Comparison of ENCODE assay signal across 3 fruit fly cellular contexts in the genomic region with DNA sequence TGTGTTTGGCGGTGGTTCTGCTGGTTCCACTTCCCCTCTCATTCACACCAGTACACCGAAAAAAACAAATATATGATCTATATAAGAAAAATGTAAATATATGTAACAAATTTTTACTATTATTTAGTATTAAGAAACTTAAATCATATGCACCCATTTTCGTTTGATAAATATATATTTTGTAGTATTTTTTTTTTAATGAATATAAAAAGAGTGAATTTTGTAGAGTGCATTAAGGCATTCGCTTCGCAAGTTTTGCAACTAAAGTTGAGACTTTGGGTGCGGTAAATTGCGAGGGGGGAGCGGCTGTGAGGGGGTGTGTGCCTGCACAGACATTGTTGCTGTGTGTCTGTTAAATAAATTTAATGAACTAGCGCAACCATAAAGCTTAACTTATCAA.
TF ChIP-seq lines count a peak whose summit lies in the region.

No protein-coding gene starts in this region.

TF ChIP-seq in whole organism, embryonic, 481 proteins besides CTCF, POLR2A, EP300 and RAD21 (continued from another document and continues in another):
- no peak for TF ChIP-seq Lhr (GFP tag; optimal IDR thresholded peaks at IDR 0.05; lab: Kevin White, UChicago)
- peak; percentile 41; the same call in 1 of the 2 replicates for TF ChIP-seq Nf-YA (GFP tag; IDR thresholded peaks at IDR 0.05; lab: Robert Waterston, UW)
- TF ChIP-seq sisA (GFP tag; IDR thresholded peaks at IDR 0.05; lab: Robert Waterston, UW) = no peak
- TF ChIP-seq chinmo (GFP tag; IDR thresholded peaks at IDR 0.05; lab: Robert Waterston, UW; ENCODE audit: partially characterized antibody) = no peak
- peak; percentile 65 for TF ChIP-seq CG11504 (tag; optimal IDR thresholded peaks at IDR 0.05; lab: Kevin White, UChicago)
- peak; percentile 20 for TF ChIP-seq CG1233 (GFP tag; optimal IDR thresholded peaks at IDR 0.05; lab: Kevin White, UChicago)
- no peak for TF ChIP-seq Poxn (GFP tag; IDR thresholded peaks at IDR 0.05; lab: Robert Waterston, UW)
- peak; percentile 48 for TF ChIP-seq gem (tag; optimal IDR thresholded peaks at IDR 0.05; lab: Kevin White, UChicago)
- no peak for TF ChIP-seq D (optimal IDR thresholded peaks at IDR 0.05; lab: Kevin White, UChicago)
- peak; percentile 48 for TF ChIP-seq D (GFP tag; optimal IDR thresholded peaks at IDR 0.05; lab: Kevin White, UChicago)
- TF ChIP-seq CG17359 (tag; optimal IDR thresholded peaks at IDR 0.05; lab: Kevin White, UChicago) = peak; percentile 37
- TF ChIP-seq bsh (GFP tag; optimal IDR thresholded peaks at IDR 0.05; lab: Kevin White, UChicago) = peak in 1 of 2 experiments; percentile 9
- TF ChIP-seq CG7372 (GFP tag; IDR thresholded peaks at IDR 0.05; lab: Robert Waterston, UW) = no peak
- peak; percentile 18 for TF ChIP-seq unpg (GFP tag; optimal IDR thresholded peaks at IDR 0.05; lab: Kevin White, UChicago)
- TF ChIP-seq CG4424 (GFP tag; optimal IDR thresholded peaks at IDR 0.05; lab: Kevin White, UChicago) = no peak
- peak; percentile 9 for TF ChIP-seq CG15514 (GFP tag; optimal IDR thresholded peaks at IDR 0.05; lab: Kevin White, UChicago)
- TF ChIP-seq gt (GFP tag; IDR thresholded peaks at IDR 0.05; lab: Robert Waterston, UW) = no peak
- TF ChIP-seq disco-r (GFP tag; optimal IDR thresholded peaks at IDR 0.05; lab: Kevin White, UChicago) = no peak
- peak; percentile 44 for TF ChIP-seq BtbVII (GFP tag; optimal IDR thresholded peaks at IDR 0.05; lab: Kevin White, UChicago)
- no peak for TF ChIP-seq sima (GFP tag; optimal IDR thresholded peaks at IDR 0.05; lab: Kevin White, UChicago)
- no peak for TF ChIP-seq Neu2 (GFP tag; optimal IDR thresholded peaks at IDR 0.05; lab: Kevin White, UChicago; ENCODE audit: borderline replicate concordance)
- no peak for TF ChIP-seq stc (GFP tag; IDR thresholded peaks at IDR 0.05; lab: Robert Waterston, UW)
- no peak for TF ChIP-seq sna (GFP tag; IDR thresholded peaks at IDR 0.05; lab: Robert Waterston, UW; ENCODE audit: partially characterized antibody)
- TF ChIP-seq Sry-β (GFP tag; optimal IDR thresholded peaks at IDR 0.05; lab: Kevin White, UChicago) = no peak
- TF ChIP-seq crol (GFP tag; IDR thresholded peaks at IDR 0.05; lab: Robert Waterston, UW) = 0 out of 2 replicates have a peak, but pooled peaks have one; percentile 7
- no peak for TF ChIP-seq CG33213 (GFP tag; optimal IDR thresholded peaks at IDR 0.05; lab: Kevin White, UChicago)
- no peak for TF ChIP-seq CG2889 (GFP tag; IDR thresholded peaks at IDR 0.05; lab: Robert Waterston, UW)
- TF ChIP-seq dmrt11E (tag; optimal IDR thresholded peaks at IDR 0.05; lab: Kevin White, UChicago) = peak; percentile 31
- no peak for TF ChIP-seq Elba2 (GFP tag; optimal IDR thresholded peaks at IDR 0.05; lab: Kevin White, UChicago)
- peak; percentile 87 for TF ChIP-seq nom (GFP tag; optimal IDR thresholded peaks at IDR 0.05; lab: Kevin White, UChicago)
- no peak for TF ChIP-seq sob (GFP tag; IDR thresholded peaks at IDR 0.05; lab: Robert Waterston, UW)
- peak; percentile 20 for TF ChIP-seq fd96Cb (tag; optimal IDR thresholded peaks at IDR 0.05; lab: Kevin White, UChicago)
- peak; percentile 59 for TF ChIP-seq Xrp1 (GFP tag; IDR thresholded peaks at IDR 0.05; lab: Robert Waterston, UW)
- TF ChIP-seq gfzf (GFP tag; optimal IDR thresholded peaks at IDR 0.05; lab: Kevin White, UChicago) = no peak
- peak; percentile 25 for TF ChIP-seq gsb-n (tag; optimal IDR thresholded peaks at IDR 0.05; lab: Kevin White, UChicago)
- no peak for TF ChIP-seq CG34224 (GFP tag; IDR thresholded peaks at IDR 0.05; lab: Robert Waterston, UW; ENCODE audit: partially characterized antibody)
- peak; percentile 32; the same call in 1 of the 2 replicates for TF ChIP-seq vvl (GFP tag; IDR thresholded peaks at IDR 0.05; lab: Robert Waterston, UW)
- no peak for TF ChIP-seq prd (optimal IDR thresholded peaks at IDR 0.05; lab: Kevin White, UChicago)
- peak; percentile 48; the same call in 1 of the 3 replicates for TF ChIP-seq prd (GFP tag; IDR thresholded peaks at IDR 0.05; lab: Robert Waterston, UW)
- no peak for TF ChIP-seq CG7786 (GFP tag; optimal IDR thresholded peaks at IDR 0.05; lab: Kevin White, UChicago)
- no peak for TF ChIP-seq Nf-YC (tag; optimal IDR thresholded peaks at IDR 0.05; lab: Kevin White, UChicago)
- TF ChIP-seq CG34376 (GFP tag; optimal IDR thresholded peaks at IDR 0.05; lab: Kevin White, UChicago) = no peak

TF ChIP-seq in whole organism, prepupa, 60 proteins besides CTCF, POLR2A, EP300 and RAD21 (continued from another document):
- TF ChIP-seq CG15336 (GFP tag; IDR thresholded peaks at IDR 0.05; lab: Robert Waterston, UW) = peak; percentile 92
- peak; percentile 67 for TF ChIP-seq CG3032 (tag; optimal IDR thresholded peaks at IDR 0.05; lab: Kevin White, UChicago)
- no peak for TF ChIP-seq dac (GFP tag; optimal IDR thresholded peaks at IDR 0.05; lab: Kevin White, UChicago)
- peak; percentile 85 for TF ChIP-seq CG3919 (GFP tag; optimal IDR thresholded peaks at IDR 0.05; lab: Kevin White, UChicago)
- TF ChIP-seq CG4318 (GFP tag; optimal IDR thresholded peaks at IDR 0.05; lab: Kevin White, UChicago) = no peak
- no peak for TF ChIP-seq Smox (GFP tag; optimal IDR thresholded peaks at IDR 0.05; lab: Kevin White, UChicago)
- TF ChIP-seq Eip78C (GFP tag; lab: Kevin White, UChicago) = peak; percentile 70
- TF ChIP-seq CG32006 (GFP tag; optimal IDR thresholded peaks at IDR 0.05; lab: Kevin White, UChicago) = peak; percentile 52
- peak; percentile 60 for TF ChIP-seq CG11294 (GFP tag; IDR thresholded peaks at IDR 0.05; lab: Robert Waterston, UW)
- TF ChIP-seq fd59A (GFP tag; optimal IDR thresholded peaks at IDR 0.05; lab: Kevin White, UChicago) = no peak
- TF ChIP-seq CG6163 (GFP tag; IDR thresholded peaks at IDR 0.05; lab: Robert Waterston, UW) = peak; percentile 83
- peak; percentile 31 for TF ChIP-seq cyc (GFP tag; optimal IDR thresholded peaks at IDR 0.05; lab: Kevin White, UChicago)
- peak; percentile 43 for TF ChIP-seq Eip75B (GFP tag; optimal IDR thresholded peaks at IDR 0.05; lab: Kevin White, UChicago)
- no peak for TF ChIP-seq Hr4 (GFP tag; optimal IDR thresholded peaks at IDR 0.05; lab: Kevin White, UChicago)
- TF ChIP-seq CG8119 (GFP tag; IDR thresholded peaks at IDR 0.05; lab: Robert Waterston, UW) = peak; percentile 92
- TF ChIP-seq ss (GFP tag; optimal IDR thresholded peaks at IDR 0.05; lab: Kevin White, UChicago) = peak; percentile 15 to 62
- TF ChIP-seq CG31627 (GFP tag; optimal IDR thresholded peaks at IDR 0.05; lab: Kevin White, UChicago) = no peak
- no peak for TF ChIP-seq Sox15 (GFP tag; optimal IDR thresholded peaks at IDR 0.05; lab: Kevin White, UChicago)
- no peak for TF ChIP-seq CG1621 (tag; optimal IDR thresholded peaks at IDR 0.05; lab: Kevin White, UChicago)
- TF ChIP-seq pdm3 (GFP tag; optimal IDR thresholded peaks at IDR 0.05; lab: Kevin White, UChicago) = no peak
- TF ChIP-seq Ets21C (GFP tag; optimal IDR thresholded peaks at IDR 0.05; lab: Kevin White, UChicago) = no peak
- TF ChIP-seq Sox14 (GFP tag; optimal IDR thresholded peaks at IDR 0.05; lab: Kevin White, UChicago) = no peak
- peak; percentile 81 for TF ChIP-seq Lpt (GFP tag; optimal IDR thresholded peaks at IDR 0.05; lab: Kevin White, UChicago)
- TF ChIP-seq CG6276 (GFP tag; optimal IDR thresholded peaks at IDR 0.05; lab: Kevin White, UChicago) = peak; percentile 1
- TF ChIP-seq Gug (GFP tag; IDR thresholded peaks at IDR 0.05; lab: Robert Waterston, UW) = peak; percentile 62
- peak; percentile 64 for TF ChIP-seq CG7368 (GFP tag; optimal IDR thresholded peaks at IDR 0.05; lab: Kevin White, UChicago)
- TF ChIP-seq Hr39 (GFP tag; optimal IDR thresholded peaks at IDR 0.05; lab: Kevin White, UChicago) = no peak
- TF ChIP-seq achi (GFP tag; optimal IDR thresholded peaks at IDR 0.05; lab: Kevin White, UChicago) = peak; percentile 55
- peak; percentile 82 for TF ChIP-seq CG16779 (tag; optimal IDR thresholded peaks at IDR 0.05; lab: Kevin White, UChicago)
- TF ChIP-seq Eip93F (GFP tag; optimal IDR thresholded peaks at IDR 0.05; lab: Kevin White, UChicago) = no peak
- no peak for TF ChIP-seq OdsH (GFP tag; optimal IDR thresholded peaks at IDR 0.05; lab: Kevin White, UChicago)
- TF ChIP-seq Hr38 (GFP tag; optimal IDR thresholded peaks at IDR 0.05; lab: Kevin White, UChicago) = no peak
- peak; percentile 3 for TF ChIP-seq CG8319 (GFP tag; optimal IDR thresholded peaks at IDR 0.05; lab: Kevin White, UChicago)
- peak; percentile 53 for TF ChIP-seq CG6792 (GFP tag; optimal IDR thresholded peaks at IDR 0.05; lab: Kevin White, UChicago)
- TF ChIP-seq Met (GFP tag; optimal IDR thresholded peaks at IDR 0.05; lab: Kevin White, UChicago) = no peak
- TF ChIP-seq acj6 (GFP tag; optimal IDR thresholded peaks at IDR 0.05; lab: Kevin White, UChicago) = peak; percentile 21
- TF ChIP-seq svp (GFP tag; lab: Kevin White, UChicago) = no peak
- TF ChIP-seq lz (GFP tag; optimal IDR thresholded peaks at IDR 0.05; lab: Kevin White, UChicago) = no peak
- TF ChIP-seq CG11902 (GFP tag; optimal IDR thresholded peaks at IDR 0.05; lab: Kevin White, UChicago) = peak; percentile 8

TF ChIP-seq in whole organism, wandering third instar larva, 38 proteins besides CTCF, POLR2A, EP300 and RAD21 (continued from another document):
- TF ChIP-seq Myc (optimal IDR thresholded peaks at IDR 0.05; lab: Kevin White, UChicago) (no peak), fru (GFP tag; optimal IDR thresholded peaks at IDR 0.05; lab: Kevin White, UChicago) (peak; percentile 68), CG32264 (GFP tag; optimal IDR thresholded peaks at IDR 0.05; lab: Kevin White, UChicago) (no peak), Hnf4 (GFP tag; optimal IDR thresholded peaks at IDR 0.05; lab: Kevin White, UChicago) (no peak), sage (GFP tag; optimal IDR thresholded peaks at IDR 0.05; lab: Kevin White, UChicago) (no peak), foxo (GFP tag; optimal IDR thresholded peaks at IDR 0.05; lab: Kevin White, UChicago) (peak in 1 of 2 experiments; percentile 75), usp (GFP tag; optimal IDR thresholded peaks at IDR 0.05; lab: Kevin White, UChicago) (no peak), psq (GFP tag; optimal IDR thresholded peaks at IDR 0.05; lab: Kevin White, UChicago) (peak; percentile 29)
